Worm (Caenorhabditis elegans): ENCODE data around the gene K06A9.2.
A peak's percentile ranks its signal among the peaks of the same experiment; 100 is the strongest.

ce11 chrX:1543432-1543831 lies 7.3 kb downstream of the K06A9.2 start:
- TF ChIP-seq egl-27 (tag; optimal IDR thresholded peaks at IDR 0.05), result no peak
- TF ChIP-seq nfya-1 (tag; optimal IDR thresholded peaks at IDR 0.05; ENCODE audit: insufficient read depth), result no peak
- TF ChIP-seq nhr-43 (tag; optimal IDR thresholded peaks at IDR 0.05; ENCODE audit: poor library complexity, severe bottlenecking), result no peak
- peak; percentile 63 for TF ChIP-seq elt-2 (tag; optimal IDR thresholded peaks at IDR 0.05)
- TF ChIP-seq unc-62 (GFP tag; optimal IDR thresholded peaks at IDR 0.05), result no peak
- TF ChIP-seq elt-1 (tag; optimal IDR thresholded peaks at IDR 0.05), result no peak
- TF ChIP-seq zag-1 (tag; optimal IDR thresholded peaks at IDR 0.05), result no peak
